Worm (Caenorhabditis elegans): ENCODE data around the gene F28B4.4.

- TF ChIP-seq sox-4 (tag; optimal IDR thresholded peaks at IDR 0.05), result no peak
- TF ChIP-seq nfya-1 (tag; optimal IDR thresholded peaks at IDR 0.05), result no peak
- TF ChIP-seq pat-9 (tag; optimal IDR thresholded peaks at IDR 0.05), result no peak
- TF ChIP-seq hlh-13 (GFP tag; optimal IDR thresholded peaks at IDR 0.05), result no peak
- no peak for TF ChIP-seq T23F11.4 (GFP tag; optimal IDR thresholded peaks at IDR 0.05)
- TF ChIP-seq fkh-10 (GFP tag; optimal IDR thresholded peaks at IDR 0.05), result no peak
- TF ChIP-seq ceh-18 (tag; optimal IDR thresholded peaks at IDR 0.05), result no peak
- TF ChIP-seq syd-9 (tag; optimal IDR thresholded peaks at IDR 0.05), result no peak
- TF ChIP-seq pqm-1 (tag; optimal IDR thresholded peaks at IDR 0.05), result no peak
- TF ChIP-seq ceh-34 (tag; optimal IDR thresholded peaks at IDR 0.05), result no peak
- TF ChIP-seq dmd-4 (tag; optimal IDR thresholded peaks at IDR 0.05; ENCODE audit: borderline replicate concordance), result no peak
- no peak for TF ChIP-seq lin-11 (tag; optimal IDR thresholded peaks at IDR 0.05)
- TF ChIP-seq hlh-30 (tag; optimal IDR thresholded peaks at IDR 0.05; ENCODE audit: insufficient read depth), result no peak
- no peak for TF ChIP-seq C08G9.2 (tag; optimal IDR thresholded peaks at IDR 0.05)
Observed at ce11 chrX:3252500-3252899, 43.1 kb upstream of the F28B4.4 start, which contains the start of gene tba-9.

Measured in whole organism, late embryonic.